Fruit fly (Drosophila melanogaster) S2 (cell line): ENCODE measurements around the gene CG13318.

Source experiments
- CG8478 ChIP-seq: fragments of >200 bp; optimal IDR thresholded peaks from 2 replicates; lab custom pipeline; 2018
- CTCF ChIP-seq, 2 experiments: fragments of >200 bp; optimal IDR thresholded peaks; 2 replicates each; lab custom pipeline; 2018

The CG13318 gene

dm6 chr3R:8785451-8785850, 13.0 kb upstream of the CG13318 start:
- no peak for TF ChIP-seq CG8478 (lab: Kevin White, UChicago)
- no peak for TF ChIP-seq CTCF (optimal IDR thresholded peaks at IDR 0.05; lab: Kevin White, UChicago)

dm6 chr3R:8784788-8785187, 12.3 kb upstream of the CG13318 start:
- TF ChIP-seq CG8478 (lab: Kevin White, UChicago) (no peak), CTCF (optimal IDR thresholded peaks at IDR 0.05; lab: Kevin White, UChicago) (no peak)

dm6 chr3R:8780689-8781088, 8.2 kb upstream of the CG13318 start, which contains the start of gene CG33189:
TSS of gene CG33189 (minus strand) at chr3R:8780789.
- TF ChIP-seq CG8478 (lab: Kevin White, UChicago) = no peak
- TF ChIP-seq CTCF (optimal IDR thresholded peaks at IDR 0.05; lab: Kevin White, UChicago) = no peak

dm6 chr3R:8779823-8780222, 7.3 kb upstream of the CG13318 start, which contains the start of gene CG33191:
TSS of gene CG33191 (minus strand) at chr3R:8779923.
- TF ChIP-seq CG8478 (lab: Kevin White, UChicago) (no peak), CTCF (optimal IDR thresholded peaks at IDR 0.05; lab: Kevin White, UChicago) (no peak)

dm6 chr3R:8773135-8773534, 644 bp upstream of the CG13318 start, which contains the start of gene CG34301:
TSS of gene CG34301 (plus strand) at chr3R:8773435.
- no peak for TF ChIP-seq CG8478 (lab: Kevin White, UChicago)
- TF ChIP-seq CTCF (optimal IDR thresholded peaks at IDR 0.05; lab: Kevin White, UChicago) = no peak

dm6 chr3R:8769094-8769493, 3.4 kb downstream of the CG13318 start, which contains the start of gene CG8236:
TSS of gene CG8236 (plus strand) at chr3R:8769394.
- TF ChIP-seq CG8478 (lab: Kevin White, UChicago) = no peak
- no peak for TF ChIP-seq CTCF (optimal IDR thresholded peaks at IDR 0.05; lab: Kevin White, UChicago)

- TF ChIP-seq CG8478 (lab: Kevin White, UChicago) (no peak), CTCF (optimal IDR thresholded peaks at IDR 0.05; lab: Kevin White, UChicago) (no peak)
Observed at dm6 chr3R:8767998-8768397, 4.5 kb downstream of the CG13318 start, which contains the start of the genes CG34135 and CG11768. TSS of gene CG34135 (minus strand) at chr3R:8768191. TSS of gene CG11768 (minus strand) at chr3R:8768200.

- TF ChIP-seq CTCF (optimal IDR thresholded peaks at IDR 0.05; lab: Kevin White, UChicago) (no peak), CG8478 (lab: Kevin White, UChicago) (no peak)
Observed at dm6 chr3R:8748776-8749126, 23.7 kb downstream of the CG13318 start.

dm6 chr3R:8747871-8748775, 24.4 kb downstream of the CG13318 start:
- no peak for TF ChIP-seq CTCF (optimal IDR thresholded peaks at IDR 0.05; lab: Kevin White, UChicago)
- no peak for TF ChIP-seq CG8478 (lab: Kevin White, UChicago)

dm6 chr3R:8747134-8747870, 25.2 kb downstream of the CG13318 start, which contains the start of the genes CG9801 and Nasp:
TSS of gene CG9801 (minus strand) at chr3R:8747675.
TSS of gene Nasp (plus strand) at chr3R:8747798.
- TF ChIP-seq CG8478 (lab: Kevin White, UChicago) (no peak), CTCF (optimal IDR thresholded peaks at IDR 0.05; lab: Kevin White, UChicago) (peak; percentile 45 to 51)

dm6 chr3R:8746354-8746753, 26.1 kb downstream of the CG13318 start:
- TF ChIP-seq CG8478 (lab: Kevin White, UChicago) (no peak), CTCF (optimal IDR thresholded peaks at IDR 0.05; lab: Kevin White, UChicago) (no peak)

- no peak for TF ChIP-seq CTCF (optimal IDR thresholded peaks at IDR 0.05; lab: Kevin White, UChicago)
- no peak for TF ChIP-seq CG8478 (lab: Kevin White, UChicago)
Observed at dm6 chr3R:8744198-8744597, 28.3 kb downstream of the CG13318 start.

- TF ChIP-seq CG8478 (lab: Kevin White, UChicago) (no peak), CTCF (optimal IDR thresholded peaks at IDR 0.05; lab: Kevin White, UChicago) (no peak)
Observed at dm6 chr3R:8742661-8743060, 29.8 kb downstream of the CG13318 start.

dm6 chr3R:8741941-8742340, 30.6 kb downstream of the CG13318 start:
- TF ChIP-seq CG8478 (lab: Kevin White, UChicago) = no peak
- TF ChIP-seq CTCF (optimal IDR thresholded peaks at IDR 0.05; lab: Kevin White, UChicago) = no peak

- TF ChIP-seq CTCF (optimal IDR thresholded peaks at IDR 0.05; lab: Kevin White, UChicago) = no peak
- no peak for TF ChIP-seq CG8478 (lab: Kevin White, UChicago)
Observed at dm6 chr3R:8741248-8741647, 31.2 kb downstream of the CG13318 start.
